Worm (Caenorhabditis elegans) whole organism, mixed stage, embryonic: ENCODE data around the gene fbxb-22.

Experiments
- lsy-2 ChIP-seq: fragments of 150-350 bp; optimal IDR thresholded peaks from 2 replicates; lab custom pipeline; 2014; ENCODE audit warnings: missing biosample characterization, missing genetic modification characterization
- nhr-237 ChIP-seq: fragments of 150-350 bp; optimal IDR thresholded peaks from 2 replicates; lab custom pipeline; 2014; ENCODE audit warnings: missing biosample characterization, missing genetic modification characterization

DNA sequence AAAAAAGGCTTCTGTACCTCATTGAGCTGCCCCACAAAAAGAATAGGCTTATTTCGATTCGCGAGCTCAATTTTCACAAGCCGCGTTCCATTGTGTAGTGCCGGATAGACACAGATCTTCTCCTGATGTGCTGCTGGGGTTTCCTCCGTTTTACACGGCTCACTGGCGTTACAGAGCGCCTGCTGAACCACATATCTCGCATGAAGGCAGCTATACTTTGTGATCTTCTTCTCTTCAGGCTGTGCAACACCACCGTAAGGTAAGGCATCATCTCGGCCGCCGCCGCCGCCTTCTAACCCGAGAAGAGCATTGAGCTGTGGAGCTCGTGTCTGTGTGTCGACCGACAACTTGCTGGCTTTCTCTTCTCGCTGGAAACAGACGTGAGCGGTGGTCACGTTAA is 30.0 kb downstream of the fbxb-22 start:
- TF ChIP-seq nhr-237 (no peak), lsy-2 (tag; lab: Kevin White, UChicago) (no peak)
